Worm (Caenorhabditis elegans): ENCODE measurements around the gene tag-30.

DNA sequence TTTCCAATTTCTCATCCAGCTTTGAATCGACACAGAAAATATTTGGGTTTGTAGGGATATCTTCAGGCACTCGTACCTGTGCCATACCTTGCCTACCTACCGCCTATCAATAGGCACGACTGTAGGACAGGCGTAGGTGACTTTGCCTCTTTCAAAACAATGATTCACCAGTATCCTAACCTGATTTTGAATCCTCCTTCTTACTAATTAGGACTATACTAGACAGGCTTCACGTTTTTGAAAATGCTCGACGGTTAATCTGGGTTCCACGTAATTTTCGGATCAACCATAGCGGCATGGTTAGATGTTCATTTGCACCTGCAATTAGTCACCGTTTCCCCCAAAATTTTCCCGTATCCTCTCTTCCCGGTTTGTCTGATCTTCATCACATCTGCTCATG is 13.5 kb upstream of the tag-30 start:
- TF ChIP-seq sea-1 (GFP tag; conservative IDR thresholded peaks at IDR 0.05) (no peak), ceh-13 (GFP tag; optimal IDR thresholded peaks at IDR 0.05) (no peak), tbx-37 (GFP tag; conservative IDR thresholded peaks at IDR 0.05) (no peak), ama-1 (optimal IDR thresholded peaks at IDR 0.05) (no peak), F13C5.2 (tag; optimal IDR thresholded peaks at IDR 0.05) (no peak), ceh-36 (tag; optimal IDR thresholded peaks at IDR 0.05) (no peak), scrt-1 (GFP tag; IDR thresholded peaks at IDR 0.05) (no peak), tra-4 (tag; optimal IDR thresholded peaks at IDR 0.05) (no peak), aly-1 (tag; optimal IDR thresholded peaks at IDR 0.05) (no peak), B0310.2 (tag; optimal IDR thresholded peaks at IDR 0.05) (no peak), flt-1 (GFP tag; IDR thresholded peaks at IDR 0.05) (no peak), hmbx-1 (tag; optimal IDR thresholded peaks at IDR 0.05) (no peak), hnd-1 (tag; optimal IDR thresholded peaks at IDR 0.05) (no peak)

All from whole organism, early embryonic.